Worm (Caenorhabditis elegans) whole organism, mixed stage, embryonic: Measurements from ENCODE around the gene cyp-34A9.

Experiments used
- M03D4.4 ChIP-seq: sonication (generic microtip); optimal IDR thresholded peaks from 2 replicates; lab custom pipeline; 2017; ENCODE audit warnings: mild to moderate bottlenecking, missing genetic modification characterization, missing compliant biosample characterization
- bed-3 ChIP-seq: fragments of 200-800 bp; sonication (Bioruptor generic); optimal IDR thresholded peaks from 3 replicates; lab custom pipeline; 2018; ENCODE audit warnings: mild to moderate bottlenecking, missing genetic modification characterization, moderate library complexity, missing compliant biosample characterization
- blmp-1 ChIP-seq: fragments of 150-350 bp; optimal IDR thresholded peaks from 2 replicates; lab custom pipeline; 2014; ENCODE audit warnings: missing biosample characterization, missing genetic modification characterization
- ceh-39 ChIP-seq: fragments of 150-350 bp; optimal IDR thresholded peaks from 2 replicates; lab custom pipeline; 2014; ENCODE audit warnings: missing biosample characterization, missing genetic modification characterization
- ceh-43 ChIP-seq: fragments of 200-800 bp; sonication (Bioruptor generic); optimal IDR thresholded peaks from 2 replicates; lab custom pipeline; 2018; ENCODE audit warnings: mild to moderate bottlenecking, missing genetic modification characterization, moderate library complexity, missing compliant biosample characterization
- ces-1 ChIP-seq: fragments of 150-350 bp; optimal IDR thresholded peaks from 2 replicates; lab custom pipeline; 2014; ENCODE audit warnings: missing biosample characterization, missing genetic modification reagents, missing genetic modification characterization
- drap-1 ChIP-seq: fragments of 200-800 bp; sonication (Bioruptor generic); optimal IDR thresholded peaks from 3 replicates; lab custom pipeline; 2018; ENCODE audit warnings: mild to moderate bottlenecking, missing genetic modification characterization, missing compliant biosample characterization
- elt-1 ChIP-seq: sonication (generic microtip); optimal IDR thresholded peaks from 2 replicates; lab custom pipeline; 2017; ENCODE audit warnings: missing genetic modification characterization, mild to moderate bottlenecking, missing compliant biosample characterization, antibody characterized with exemption, moderate library complexity, borderline replicate concordance; ENCODE audit not compliant: insufficient read depth
- elt-3 ChIP-seq: fragments of 150-350 bp; optimal IDR thresholded peaks from 2 replicates; lab custom pipeline; 2014; ENCODE audit warnings: missing biosample characterization, missing genetic modification characterization
- hlh-1 ChIP-seq: fragments of 150-350 bp; optimal IDR thresholded peaks from 2 replicates; lab custom pipeline; 2014; ENCODE audit warnings: missing biosample characterization, missing genetic modification reagents, missing genetic modification characterization
- lin-13 ChIP-seq: fragments of 150-350 bp; optimal IDR thresholded peaks from 2 replicates; lab custom pipeline; 2014; ENCODE audit warnings: missing biosample characterization, missing genetic modification characterization
- lin-32 ChIP-seq: fragments of 200-800 bp; sonication (Bioruptor generic); optimal IDR thresholded peaks from 2 replicates; lab custom pipeline; 2018; ENCODE audit warnings: mild to moderate bottlenecking, missing genetic modification characterization, missing compliant biosample characterization
- lsy-2 ChIP-seq: fragments of 150-350 bp; optimal IDR thresholded peaks from 2 replicates; lab custom pipeline; 2014; ENCODE audit warnings: missing biosample characterization, missing genetic modification characterization
- mab-5 ChIP-seq: fragments of 150-350 bp; optimal IDR thresholded peaks from 2 replicates; lab custom pipeline; 2014; ENCODE audit warnings: missing biosample characterization, missing genetic modification characterization
- mls-2 ChIP-seq: sonication (generic microtip); optimal IDR thresholded peaks from 2 replicates; lab custom pipeline; 2016; ENCODE audit warnings: mild to moderate bottlenecking, missing genetic modification characterization, moderate library complexity, missing compliant biosample characterization
- nhr-237 ChIP-seq: fragments of 150-350 bp; optimal IDR thresholded peaks from 2 replicates; lab custom pipeline; 2014; ENCODE audit warnings: missing biosample characterization, missing genetic modification characterization
- nhr-28 ChIP-seq: fragments of 150-350 bp; optimal IDR thresholded peaks from 2 replicates; lab custom pipeline; 2014; ENCODE audit warnings: missing biosample characterization, missing genetic modification characterization
- nhr-76 ChIP-seq: sonication (generic microtip); optimal IDR thresholded peaks from 2 replicates; lab custom pipeline; 2017; ENCODE audit warnings: missing biosample characterization, missing genetic modification characterization
- sem-2 ChIP-seq: fragments of 200-800 bp; sonication (Bioruptor generic); optimal IDR thresholded peaks from 2 replicates; lab custom pipeline; 2018; ENCODE audit warnings: mild to moderate bottlenecking, missing genetic modification characterization, missing compliant biosample characterization
- snpc-4 ChIP-seq: fragments of 150-350 bp; optimal IDR thresholded peaks from 2 replicates; lab custom pipeline; 2014; ENCODE audit warnings: missing biosample characterization, missing genetic modification characterization
- sptf-1 ChIP-seq: sonication (generic microtip); optimal IDR thresholded peaks from 2 replicates; lab custom pipeline; 2017; ENCODE audit warnings: mild to moderate bottlenecking, missing genetic modification characterization, moderate library complexity, missing compliant biosample characterization
- unc-120 ChIP-seq: sonication (generic microtip); optimal IDR thresholded peaks from 2 replicates; lab custom pipeline; 2017; ENCODE audit warnings: missing genetic modification characterization, missing compliant biosample characterization; ENCODE audit not compliant: poor library complexity, severe bottlenecking
- unc-39 ChIP-seq: fragments of 150-350 bp; optimal IDR thresholded peaks from 2 replicates; lab custom pipeline; 2014; ENCODE audit warnings: missing biosample characterization, missing genetic modification characterization
- zip-8 ChIP-seq: fragments of 150-350 bp; optimal IDR thresholded peaks from 2 replicates; lab custom pipeline; 2014; ENCODE audit warnings: missing biosample characterization, missing genetic modification characterization
- ztf-11 ChIP-seq: fragments of 150-350 bp; optimal IDR thresholded peaks from 2 replicates; lab custom pipeline; 2014; ENCODE audit warnings: missing biosample characterization, missing genetic modification characterization

The cyp-34A9 gene

ce11 chrV:3980228-3980933, 10.0 kb upstream of the cyp-34A9 start:
- TF ChIP-seq ztf-11 (tag; lab: Kevin White, UChicago), result no peak
- TF ChIP-seq nhr-76, result no peak
- no peak for TF ChIP-seq nhr-237 (tag; lab: Kevin White, UChicago)
- TF ChIP-seq drap-1, result no peak
- TF ChIP-seq nhr-28 (tag; lab: Kevin White, UChicago), result no peak
- TF ChIP-seq ces-1, result no peak
- no peak for TF ChIP-seq mls-2 (tag; lab: Kevin White, UChicago)
- no peak for TF ChIP-seq lin-32 (GFP tag; lab: Kevin White, UChicago)
- no peak for TF ChIP-seq bed-3
- no peak for TF ChIP-seq sem-2 (GFP tag; lab: Kevin White, UChicago)
- no peak for TF ChIP-seq ceh-43 (GFP tag; lab: Kevin White, UChicago)
- no peak for TF ChIP-seq ceh-39 (tag; lab: Kevin White, UChicago)
- TF ChIP-seq elt-1 (tag; lab: Kevin White, UChicago), result no peak

DNA sequence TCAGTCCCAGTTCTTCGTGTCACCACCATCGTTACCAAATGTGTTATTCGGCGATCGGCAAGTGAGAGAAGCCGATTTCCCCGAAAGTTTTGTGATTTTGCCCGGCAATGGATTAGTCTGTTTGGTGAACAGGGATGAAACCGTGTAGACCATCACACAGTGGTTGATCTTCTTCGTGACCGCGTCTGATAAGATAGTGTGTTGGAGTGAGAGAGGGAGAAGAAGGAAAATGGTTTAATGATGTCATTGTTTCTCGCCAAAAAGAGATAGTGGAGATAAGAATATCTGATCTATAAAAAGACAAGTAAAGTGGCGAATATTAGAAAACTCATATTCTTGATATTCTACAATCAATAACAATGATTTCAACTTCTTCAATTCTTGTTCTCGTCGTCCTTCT, 9.5 kb upstream of the cyp-34A9 start, which contains the start of gene nlp-31:
Gene nlp-31 (plus strand): TSS at position 237 of the 400 bp plus-strand sequence.
- TF ChIP-seq elt-3 (tag; lab: Kevin White, UChicago) (peak; percentile 93), elt-1 (tag; lab: Kevin White, UChicago) (peak; percentile 13), nhr-237 (tag; lab: Kevin White, UChicago) (peak; percentile 15), mab-5 (tag; lab: Kevin White, UChicago) (no peak)

DNA sequence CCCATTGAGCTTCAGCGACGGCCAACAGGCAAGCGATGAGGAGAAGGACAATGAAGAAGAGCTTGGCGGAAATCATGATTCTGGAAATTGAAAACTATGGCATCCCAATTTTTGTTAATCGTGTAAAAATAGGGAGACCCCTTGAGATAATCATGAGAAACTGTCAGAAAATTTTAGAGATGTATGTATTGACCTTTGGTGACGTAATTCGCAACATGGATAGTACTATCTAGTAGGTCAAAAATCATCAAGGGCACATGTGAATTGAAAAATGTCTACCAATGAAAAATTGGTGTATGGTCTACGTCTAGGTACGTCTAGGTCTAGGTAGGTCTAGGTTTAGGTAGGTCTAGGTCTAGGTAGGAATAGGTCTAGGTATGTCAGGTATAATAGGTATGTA, 8.7 kb upstream of the cyp-34A9 start, which contains the start of gene nlp-34:
Gene nlp-34 (minus strand): TSS at position 82 of the 400 bp plus-strand sequence.
- no peak for TF ChIP-seq sem-2 (GFP tag; lab: Kevin White, UChicago)
- no peak for TF ChIP-seq bed-3
- TF ChIP-seq nhr-76, result no peak
- no peak for TF ChIP-seq snpc-4
- no peak for TF ChIP-seq ceh-39 (tag; lab: Kevin White, UChicago)
- no peak for TF ChIP-seq hlh-1 (tag; lab: Kevin White, UChicago)
- no peak for TF ChIP-seq zip-8
- no peak for TF ChIP-seq ztf-11 (tag; lab: Kevin White, UChicago)
- TF ChIP-seq drap-1, result no peak

ce11 chrV:3976964-3977363, 6.6 kb upstream of the cyp-34A9 start, which contains the start of gene str-83:
str-83 (plus strand) TSS chrV:3977264.
- no peak for TF ChIP-seq lsy-2 (tag; lab: Kevin White, UChicago)
- no peak for TF ChIP-seq ces-1
- TF ChIP-seq unc-120 (tag; lab: Kevin White, UChicago), result no peak
- no peak for TF ChIP-seq elt-1 (tag; lab: Kevin White, UChicago)
- TF ChIP-seq lin-32 (GFP tag; lab: Kevin White, UChicago), result no peak
- no peak for TF ChIP-seq zip-8
- TF ChIP-seq unc-39 (tag; lab: Kevin White, UChicago), result no peak
- TF ChIP-seq M03D4.4 (tag; lab: Kevin White, UChicago), result no peak
- TF ChIP-seq blmp-1 (tag; lab: Kevin White, UChicago), result no peak
- no peak for TF ChIP-seq lin-13 (tag; lab: Kevin White, UChicago)

DNA sequence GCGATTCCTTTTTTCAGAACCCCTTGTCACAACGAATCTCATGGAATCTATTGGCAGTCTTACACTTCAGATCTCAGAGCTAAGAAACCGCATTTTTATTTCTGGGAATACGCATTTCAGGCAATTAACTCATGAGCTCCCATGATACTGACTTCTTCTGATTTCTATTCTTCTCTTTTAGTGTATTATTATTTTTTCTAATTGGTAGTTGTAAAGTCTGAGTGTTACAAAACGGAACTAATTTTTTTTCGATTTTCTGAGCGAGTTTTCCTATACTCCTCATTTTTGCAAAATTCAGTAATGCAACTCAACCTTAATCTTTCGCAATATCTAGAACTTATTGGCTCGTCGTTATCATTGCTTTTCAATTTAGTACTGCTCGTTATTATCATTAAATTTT, 4.0 kb upstream of the cyp-34A9 start, which contains the start of gene str-82:
Gene str-82 (plus strand): TSS at position 301 of the 400 bp plus-strand sequence.
- TF ChIP-seq sem-2 (GFP tag; lab: Kevin White, UChicago), result no peak

DNA sequence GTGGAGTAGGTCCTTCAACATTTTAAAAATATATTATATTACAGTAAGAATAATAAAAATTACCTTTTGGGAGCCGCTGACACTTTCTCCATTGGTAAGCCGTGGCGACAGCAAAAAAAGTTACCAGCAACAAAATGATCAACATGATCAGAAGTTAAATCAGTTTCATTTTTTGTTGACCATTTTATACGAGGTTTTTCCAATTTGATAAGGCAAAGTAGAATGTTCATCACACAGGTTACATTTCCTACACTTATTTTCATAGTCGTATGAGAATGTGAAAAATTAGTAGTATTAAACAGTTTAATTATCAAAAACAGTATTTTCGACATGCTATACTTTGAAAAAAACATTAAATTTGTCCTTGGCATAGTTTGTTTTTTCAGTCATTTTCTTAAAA, 2.5 kb upstream of the cyp-34A9 start, which contains the start of gene cyp-34A10:
Gene cyp-34A10 (minus strand): TSS at position 146 of the 400 bp plus-strand sequence.
- TF ChIP-seq nhr-76 (no peak), sptf-1 (no peak), snpc-4 (no peak), unc-39 (tag; lab: Kevin White, UChicago) (no peak)

ce11 chrV:3969664-3970063, 676 bp downstream of the cyp-34A9 start:
- TF ChIP-seq ceh-43 (GFP tag; lab: Kevin White, UChicago) (no peak), bed-3 (no peak), blmp-1 (tag; lab: Kevin White, UChicago) (no peak)
